Worm (Caenorhabditis elegans) whole organism, dauer: ENCODE results near the gene pct-1.

ENCODE experiments used
- unc-62 ChIP-seq: sonication (generic microtip); optimal IDR thresholded peaks from 2 replicates; lab custom pipeline; 2017; ENCODE audit warnings: missing biosample characterization, missing genetic modification reagents, missing genetic modification characterization

pct-1 gene

ce11 chrIV:8175686-8176532 lies at the start of gene pct-1:
Gene pct-1, plus strand, starts transcription at chrIV:8176482.
- no peak for TF ChIP-seq unc-62 (GFP tag; lab: Kevin White, UChicago)

ce11 chrIV:8126902-8127301 lies 49.4 kb upstream of the pct-1 start, which contains the start of gene ceph-41:
Gene ceph-41, plus strand, starts transcription at chrIV:8127202.
- TF ChIP-seq unc-62 (GFP tag; lab: Kevin White, UChicago), result no peak

DNA sequence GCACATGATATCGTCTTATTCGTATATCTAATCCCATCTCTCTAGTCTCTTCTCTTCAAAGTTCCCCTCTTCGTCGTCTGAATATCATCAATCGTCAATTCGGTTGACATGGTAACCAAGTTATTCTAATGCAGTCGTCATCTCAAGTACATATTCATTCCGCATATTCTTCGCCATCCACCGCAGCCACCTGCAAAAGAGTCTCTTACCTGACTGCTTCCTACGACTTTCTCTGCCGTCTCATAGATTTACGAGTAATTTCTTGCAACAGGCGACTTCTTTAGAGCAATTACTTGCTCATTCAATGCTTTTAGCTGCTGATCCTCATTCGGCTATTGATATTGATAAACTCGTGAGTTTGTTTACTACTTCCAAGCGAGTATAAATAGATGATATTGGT lies 48.9 kb upstream of the pct-1 start:
- TF ChIP-seq unc-62 (GFP tag; lab: Kevin White, UChicago), result no peak

DNA sequence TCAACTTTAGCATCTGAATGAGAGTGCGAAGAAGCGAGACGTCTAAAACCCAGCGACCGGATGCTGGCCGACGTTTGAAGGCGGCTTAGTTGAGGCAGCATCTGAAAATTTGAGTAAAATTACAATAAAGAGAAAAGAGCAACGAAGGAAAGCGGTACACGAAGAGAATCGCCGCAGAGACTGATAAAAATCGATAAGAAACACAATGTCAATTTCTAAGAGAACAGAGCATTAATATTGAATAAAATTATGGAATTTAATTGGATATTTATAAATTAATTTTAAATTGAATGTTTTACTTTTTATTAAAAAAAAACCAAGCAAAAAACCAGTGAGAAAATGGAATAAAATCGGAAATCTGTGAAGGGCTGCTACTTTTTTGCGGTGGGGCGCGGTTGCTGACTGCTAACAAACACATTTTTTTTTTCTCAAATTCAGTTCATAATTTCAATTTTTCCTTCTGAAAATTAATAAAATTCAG lies 46.1 kb upstream of the pct-1 start, which contains the start of the genes ndub-11 and moc-3:
Gene ndub-11, minus strand, starts transcription at position 101 of the 481 bp plus-strand sequence.
Gene moc-3, plus strand, starts transcription at position 431 of the 481 bp plus-strand sequence.
- TF ChIP-seq unc-62 (GFP tag; lab: Kevin White, UChicago), result no peak

DNA sequence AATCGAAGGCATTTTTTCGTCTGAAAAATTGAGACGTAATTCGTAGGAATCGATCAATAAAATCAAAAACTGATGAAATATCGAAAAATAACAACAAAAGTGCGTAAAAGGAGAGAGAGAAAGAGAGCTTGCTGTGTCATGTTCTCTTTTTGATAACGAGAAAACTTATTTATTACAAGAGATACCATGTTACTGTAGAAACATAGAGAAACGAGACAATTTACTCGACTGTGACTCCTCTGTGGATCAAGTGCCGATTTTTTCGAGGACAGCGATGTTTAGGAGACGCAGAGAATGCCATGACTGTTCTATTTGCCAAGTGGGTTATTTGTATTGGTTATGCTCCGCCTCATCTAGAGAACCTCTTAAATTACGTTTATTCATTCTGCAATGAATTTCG lies 42.7 kb upstream of the pct-1 start, which contains the start of gene sph-1:
Gene sph-1, minus strand, starts transcription at position 23 of the 400 bp plus-strand sequence.
- TF ChIP-seq unc-62 (GFP tag; lab: Kevin White, UChicago), result no peak

- TF ChIP-seq unc-62 (GFP tag; lab: Kevin White, UChicago), result no peak
Measured at ce11 chrIV:8136005-8136512, 40.2 kb upstream of the pct-1 start, which contains the start of the genes isp-1 and islo-1. Gene isp-1, minus strand, starts transcription at chrIV:8136055. Gene islo-1, plus strand, starts transcription at chrIV:8136389.

DNA sequence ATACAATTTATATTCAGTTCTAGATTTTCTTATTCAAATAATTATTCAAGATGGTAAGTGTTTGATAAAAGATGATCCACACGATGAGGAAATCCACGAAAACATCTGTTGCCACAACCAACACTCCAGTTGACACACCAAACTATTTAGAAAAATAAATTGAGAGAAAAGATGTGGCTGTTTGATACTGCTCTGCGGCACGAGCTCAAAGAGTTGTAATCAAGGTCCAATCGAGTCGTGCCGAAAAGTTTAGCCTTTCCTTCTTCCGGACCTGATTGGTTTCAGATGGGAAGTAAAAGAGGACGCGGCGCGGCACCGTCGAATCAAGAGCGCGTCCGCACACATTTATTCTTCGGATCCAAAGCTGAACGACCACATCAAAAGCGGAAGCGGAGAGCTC lies 39.7 kb upstream of the pct-1 start:
- TF ChIP-seq unc-62 (GFP tag; lab: Kevin White, UChicago), result no peak

DNA sequence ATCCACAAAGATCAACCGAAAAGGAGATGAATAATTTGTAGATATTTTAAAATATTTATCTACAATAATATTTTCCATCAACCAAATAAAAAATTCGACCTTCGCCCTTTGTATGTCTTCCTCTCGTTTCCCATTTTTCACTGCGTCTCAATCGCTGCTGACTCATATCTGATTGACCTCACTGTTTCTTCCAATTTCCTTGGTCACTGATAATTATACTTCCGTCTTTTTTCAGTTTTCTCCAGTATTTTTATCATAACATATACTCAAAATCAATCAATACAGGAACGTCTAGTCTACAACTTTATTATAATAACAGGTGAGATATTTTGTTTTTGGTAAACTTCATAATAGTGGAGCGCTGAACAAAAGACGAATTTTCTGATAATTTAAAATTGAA lies 37.3 kb upstream of the pct-1 start, which contains the start of gene pmk-3:
Gene pmk-3, plus strand, starts transcription at position 236 of the 400 bp plus-strand sequence.
- no peak for TF ChIP-seq unc-62 (GFP tag; lab: Kevin White, UChicago)

- no peak for TF ChIP-seq unc-62 (GFP tag; lab: Kevin White, UChicago)
Measured at ce11 chrIV:8142735-8143550, 33.3 kb upstream of the pct-1 start, which contains the start of gene pmk-2. Gene pmk-2, plus strand, starts transcription at chrIV:8143500.

ce11 chrIV:8144341-8144740 lies 31.9 kb upstream of the pct-1 start:
- TF ChIP-seq unc-62 (GFP tag; lab: Kevin White, UChicago), result no peak

ce11 chrIV:8146283-8146682 lies 30.0 kb upstream of the pct-1 start:
- TF ChIP-seq unc-62 (GFP tag; lab: Kevin White, UChicago), result no peak

ce11 chrIV:8148494-8148893 lies 27.8 kb upstream of the pct-1 start, which contains the start of gene pmk-1:
Gene pmk-1, plus strand, starts transcription at chrIV:8148794.
- no peak for TF ChIP-seq unc-62 (GFP tag; lab: Kevin White, UChicago)

- TF ChIP-seq unc-62 (GFP tag; lab: Kevin White, UChicago), result no peak
Measured at ce11 chrIV:8151721-8152120, 24.6 kb upstream of the pct-1 start.

ce11 chrIV:8152145-8152544 lies 24.1 kb upstream of the pct-1 start, which contains the start of gene faah-2:
Gene faah-2, plus strand, starts transcription at chrIV:8152445.
- no peak for TF ChIP-seq unc-62 (GFP tag; lab: Kevin White, UChicago)

- TF ChIP-seq unc-62 (GFP tag; lab: Kevin White, UChicago), result no peak
Measured at ce11 chrIV:8152688-8153087, 23.6 kb upstream of the pct-1 start.
